Worm (Caenorhabditis elegans) whole organism, L1 larva: ENCODE data around the gene H25P19.1.

Experiments
- C34B4.2 ChIP-seq: sonication (generic microtip); optimal IDR thresholded peaks from 2 replicates; lab custom pipeline; 2017; ENCODE audit warnings: mild to moderate bottlenecking, missing genetic modification characterization, missing compliant biosample characterization
- F16B12.6 ChIP-seq: fragments of 150-350 bp; optimal IDR thresholded peaks from 2 replicates; lab custom pipeline; 2014; ENCODE audit warnings: missing biosample characterization, missing genetic modification characterization
- aha-1 ChIP-seq: fragments of 150-350 bp; optimal IDR thresholded peaks from 2 replicates; lab custom pipeline; 2014; ENCODE audit warnings: missing biosample characterization, missing genetic modification characterization
- ama-1 ChIP-seq: fragments of 150-350 bp; optimal IDR thresholded peaks from 2 replicates; lab custom pipeline; 2014
- blmp-1 ChIP-seq: fragments of 150-350 bp; optimal IDR thresholded peaks from 2 replicates; lab custom pipeline; 2014; ENCODE audit warnings: missing biosample characterization, missing genetic modification characterization
- ceh-63 ChIP-seq: fragments of 200-800 bp; sonication (Bioruptor generic); optimal IDR thresholded peaks from 2 replicates; lab custom pipeline; 2018; ENCODE audit warnings: mild to moderate bottlenecking, missing genetic modification characterization, missing compliant biosample characterization
- ceh-82 ChIP-seq, 3 experiments: fragments of 150-350 bp in 1 of 3; sonication (generic microtip) in 2 of 3; optimal IDR thresholded peaks; 2 replicates each; lab custom pipeline; 2014 to 2017; ENCODE audit warnings: missing biosample characterization in 3 of 3, missing genetic modification characterization in 3 of 3
- ceh-90 ChIP-seq: sonication (generic microtip); optimal IDR thresholded peaks from 2 replicates; lab custom pipeline; 2016; ENCODE audit warnings: missing genetic modification characterization, missing compliant biosample characterization
- dpl-1 ChIP-seq, 3 experiments: fragments of 150-350 bp in 2 of 3; sonication (generic microtip) in 1 of 3; optimal IDR thresholded peaks; 2 replicates each; lab custom pipeline; 2014 to 2017; ENCODE audit warnings: missing biosample characterization in 3 of 3, missing genetic modification characterization in 3 of 3, missing genetic modification reagents in 3 of 3
- dsc-1 ChIP-seq: sonication (generic microtip); optimal IDR thresholded peaks from 2 replicates; lab custom pipeline; 2016; ENCODE audit warnings: mild to moderate bottlenecking, missing genetic modification characterization, missing compliant biosample characterization
- egl-13 ChIP-seq: sonication (generic microtip); optimal IDR thresholded peaks from 2 replicates; lab custom pipeline; 2016; ENCODE audit warnings: missing genotype, missing genetic modification reagents, missing genetic modification characterization, missing compliant biosample characterization
- ets-5 ChIP-seq: fragments of 200-800 bp; sonication (Bioruptor generic); IDR thresholded peaks from 2 replicates; pipeline ENCODE4 v1.3.6; 2022; ENCODE audit warnings: missing genetic modification characterization, missing compliant biosample characterization
- fkh-10 ChIP-seq: sonication (generic microtip); optimal IDR thresholded peaks from 2 replicates; lab custom pipeline; 2017; ENCODE audit warnings: missing biosample characterization, missing genetic modification reagents, missing genetic modification characterization
- fkh-8 ChIP-seq: sonication (generic microtip); optimal IDR thresholded peaks from 2 replicates; lab custom pipeline; 2016; ENCODE audit warnings: mild to moderate bottlenecking, missing genetic modification characterization, missing compliant biosample characterization
- fos-1 ChIP-seq: fragments of 150-350 bp; optimal IDR thresholded peaks from 2 replicates; lab custom pipeline; 2014; ENCODE audit warnings: missing biosample characterization, missing genetic modification characterization
- hpl-2 ChIP-seq: fragments of 150-350 bp; optimal IDR thresholded peaks from 2 replicates; lab custom pipeline; 2014; ENCODE audit warnings: missing biosample characterization, missing genetic modification reagents, missing genetic modification characterization
- irx-1 ChIP-seq: sonication (generic microtip); optimal IDR thresholded peaks from 2 replicates; lab custom pipeline; 2016; ENCODE audit warnings: missing genetic modification characterization, missing compliant biosample characterization
- isw-1 ChIP-seq: fragments of 200-800 bp; sonication (Bioruptor generic); IDR thresholded peaks from 2 replicates; pipeline ENCODE4 v1.3.6; 2022; ENCODE audit warnings: missing genetic modification characterization, missing compliant biosample characterization
- jun-1 ChIP-seq: fragments of 150-350 bp; optimal IDR thresholded peaks from 2 replicates; lab custom pipeline; 2014; ENCODE audit warnings: missing biosample characterization, missing genetic modification reagents, missing genetic modification characterization
- lin-15B ChIP-seq: fragments of 150-350 bp; sonication (generic microtip); optimal IDR thresholded peaks from 3 replicates; lab custom pipeline; 2014; ENCODE audit warnings: missing biosample characterization, missing genetic modification characterization
- lin-39 ChIP-seq: fragments of 150-350 bp; optimal IDR thresholded peaks from 2 replicates; lab custom pipeline; 2014; ENCODE audit warnings: missing biosample characterization, missing genetic modification reagents, missing genetic modification characterization
- lir-3 ChIP-seq: sonication (generic microtip); optimal IDR thresholded peaks from 2 replicates; lab custom pipeline; 2016; ENCODE audit warnings: mild to moderate bottlenecking, missing genetic modification characterization, moderate library complexity, missing compliant biosample characterization; ENCODE audit not compliant: poor library complexity
- lsy-2 ChIP-seq, 2 experiments: fragments of 150-350 bp; optimal IDR thresholded peaks; 2 replicates each; lab custom pipeline; 2014; ENCODE audit warnings: missing biosample characterization in 2 of 2, missing genetic modification characterization in 2 of 2
- mab-9 ChIP-seq: fragments of 200-800 bp; sonication (Bioruptor generic); IDR thresholded peaks from 2 replicates; pipeline ENCODE4 v1.3.6; 2022; ENCODE audit warnings: missing genetic modification reagents, missing genetic modification characterization, missing compliant biosample characterization
- mdl-1 ChIP-seq, 2 experiments: fragments of 150-350 bp; optimal IDR thresholded peaks; 2 replicates each; lab custom pipeline; 2014 to 2017; ENCODE audit warnings: missing biosample characterization in 2 of 2, missing genetic modification characterization in 2 of 2, inconsistent platforms in 1 of 2
- mep-1 ChIP-seq: fragments of 150-350 bp; optimal IDR thresholded peaks from 2 replicates; lab custom pipeline; 2014; ENCODE audit warnings: missing biosample characterization, missing genetic modification characterization
- nhr-12 ChIP-seq: sonication (generic microtip); optimal IDR thresholded peaks from 2 replicates; lab custom pipeline; 2017; ENCODE audit warnings: missing biosample characterization, missing genetic modification characterization
- nhr-19 ChIP-seq: fragments of 200-800 bp; sonication (Bioruptor generic); conservative IDR thresholded peaks from 2 replicates; pipeline ENCODE4 v1.3.6; 2022; ENCODE audit warnings: missing genetic modification characterization, missing compliant biosample characterization
- nhr-20 ChIP-seq: sonication (generic microtip); optimal IDR thresholded peaks from 2 replicates; lab custom pipeline; 2016; ENCODE audit warnings: mild to moderate bottlenecking, missing genetic modification characterization, missing compliant biosample characterization
- nhr-28 ChIP-seq: fragments of 150-350 bp; optimal IDR thresholded peaks from 2 replicates; lab custom pipeline; 2014; ENCODE audit warnings: missing biosample characterization, missing genetic modification characterization
- nhr-47 ChIP-seq: sonication (generic microtip); optimal IDR thresholded peaks from 2 replicates; lab custom pipeline; 2016; ENCODE audit warnings: mild to moderate bottlenecking, missing genetic modification characterization, moderate library complexity, missing compliant biosample characterization
- nhr-71 ChIP-seq: sonication (generic microtip); optimal IDR thresholded peaks from 2 replicates; lab custom pipeline; 2016; ENCODE audit warnings: mild to moderate bottlenecking, missing genetic modification characterization, moderate library complexity, missing compliant biosample characterization
- nhr-85 ChIP-seq: sonication (generic microtip); peaks from one replicate; lab custom pipeline; 2016; ENCODE audit warnings: missing genetic modification characterization, inconsistent platforms, missing compliant biosample characterization
- nhr-90 ChIP-seq: sonication (generic microtip); optimal IDR thresholded peaks from 2 replicates; lab custom pipeline; 2016; ENCODE audit warnings: mild to moderate bottlenecking, missing genetic modification characterization, missing compliant biosample characterization; ENCODE audit not compliant: poor library complexity
- pag-3 ChIP-seq: sonication (generic microtip); optimal IDR thresholded peaks from 2 replicates; lab custom pipeline; 2017; ENCODE audit warnings: missing genetic modification characterization, mild to moderate bottlenecking, missing compliant biosample characterization, antibody characterized with exemption, borderline replicate concordance; ENCODE audit not compliant: insufficient read depth
- pax-3 ChIP-seq: fragments of 200-800 bp; sonication (Bioruptor generic); optimal IDR thresholded peaks from 2 replicates; lab custom pipeline; 2018; ENCODE audit warnings: mild to moderate bottlenecking, missing genetic modification characterization, moderate library complexity, missing compliant biosample characterization
- pqm-1 ChIP-seq: sonication (generic microtip); optimal IDR thresholded peaks from 3 replicates; lab custom pipeline; 2017; ENCODE audit warnings: missing biosample characterization, missing genetic modification characterization
- rnt-1 ChIP-seq: sonication (generic microtip); optimal IDR thresholded peaks from 2 replicates; lab custom pipeline; 2016; ENCODE audit warnings: mild to moderate bottlenecking, missing genetic modification characterization, moderate library complexity, missing compliant biosample characterization
- snpc-4 ChIP-seq: fragments of 150-350 bp; optimal IDR thresholded peaks from 2 replicates; lab custom pipeline; 2014; ENCODE audit warnings: missing biosample characterization, missing genetic modification characterization
- sox-4 ChIP-seq: sonication (generic microtip); optimal IDR thresholded peaks from 2 replicates; lab custom pipeline; 2016; ENCODE audit warnings: missing genetic modification characterization, missing compliant biosample characterization
- sptf-1 ChIP-seq: fragments of 150-350 bp; optimal IDR thresholded peaks from 2 replicates; lab custom pipeline; 2014; ENCODE audit warnings: missing biosample characterization, missing genetic modification characterization
- sup-37 ChIP-seq: fragments of 200-800 bp; sonication (Bioruptor generic); optimal IDR thresholded peaks from 2 replicates; lab custom pipeline; 2018; ENCODE audit warnings: mild to moderate bottlenecking, missing genetic modification characterization, missing compliant biosample characterization
- swsn-7 ChIP-seq: sonication (generic microtip); optimal IDR thresholded peaks from 2 replicates; lab custom pipeline; 2016; ENCODE audit warnings: missing genetic modification characterization, missing compliant biosample characterization
- unc-130 ChIP-seq: fragments of 150-350 bp; optimal IDR thresholded peaks from 2 replicates; lab custom pipeline; 2017; ENCODE audit warnings: missing biosample characterization, missing genetic modification characterization, inconsistent platforms
- unc-30 ChIP-seq: sonication (generic microtip); optimal IDR thresholded peaks from 2 replicates; lab custom pipeline; 2017; ENCODE audit warnings: missing biosample characterization, missing genetic modification characterization
- unc-62 ChIP-seq: fragments of 150-350 bp; optimal IDR thresholded peaks from 2 replicates; lab custom pipeline; 2014; ENCODE audit warnings: missing biosample characterization, missing genetic modification reagents, missing genetic modification characterization
- unc-86 ChIP-seq: sonication (generic microtip); optimal IDR thresholded peaks from 2 replicates; lab custom pipeline; 2016; ENCODE audit warnings: missing genetic modification characterization, missing compliant biosample characterization
- xbp-1 ChIP-seq: sonication (generic microtip); optimal IDR thresholded peaks from 2 replicates; lab custom pipeline; 2016; ENCODE audit warnings: missing genetic modification characterization, missing compliant biosample characterization
- ztf-4 ChIP-seq: fragments of 150-350 bp; optimal IDR thresholded peaks from 2 replicates; lab custom pipeline; 2014; ENCODE audit warnings: missing biosample characterization, missing genetic modification characterization

The H25P19.1 gene

ce11 chrV:727484-728351 lies 40.2 kb downstream of the H25P19.1 start, which contains the start of the genes icl-1 and srh-2 (continued):
- peak; percentile 92 for TF ChIP-seq nhr-85 (tag; lab: Kevin White, UChicago)
- TF ChIP-seq blmp-1 = peak; percentile 17
- peak; percentile 41 for TF ChIP-seq pag-3
- peak; percentile 23 for TF ChIP-seq fos-1 (tag; lab: Kevin White, UChicago)
- no peak for TF ChIP-seq ceh-82 (tag; optimal IDR thresholded peaks at IDR 0.05; lab: Kevin White, UChicago)
- TF ChIP-seq lin-39 = peak; percentile 46
- no peak for TF ChIP-seq unc-30
- peak; percentile 14 for TF ChIP-seq ztf-4
- TF ChIP-seq nhr-28 (tag; lab: Kevin White, UChicago) = no peak
- peak in 1 of 2 experiments; percentile 85 for TF ChIP-seq mdl-1 (tag; optimal IDR thresholded peaks at IDR 0.05; lab: Kevin White, UChicago)
- TF ChIP-seq dsc-1 (tag; lab: Kevin White, UChicago) = no peak
- no peak for TF ChIP-seq C34B4.2 (tag; lab: Kevin White, UChicago)
- TF ChIP-seq, all 84 proteins: peak for 43

ce11 chrV:728822-729493 lies 41.5 kb downstream of the H25P19.1 start:
- TF ChIP-seq F16B12.6 (tag; lab: Kevin White, UChicago) (no peak), lir-3 (tag; lab: Kevin White, UChicago) (peak; percentile 81), nhr-47 (peak; percentile 57), sup-37 (GFP tag; lab: Kevin White, UChicago) (peak; percentile 40), unc-130 (peak; percentile 68), pax-3 (tag; lab: Kevin White, UChicago) (no peak), irx-1 (tag; lab: Kevin White, UChicago) (peak; percentile 28), snpc-4 (no peak), nhr-71 (tag; lab: Kevin White, UChicago) (peak; percentile 96), swsn-7 (tag; lab: Kevin White, UChicago) (peak; percentile 39), sox-4 (tag; lab: Kevin White, UChicago) (no peak), ama-1 (lab: Kevin White, UChicago) (peak; percentile 79), rnt-1 (peak; percentile 80), mep-1 (peak; percentile 47), isw-1 (GFP tag; lab: Robert Waterston, UW) (no peak), aha-1 (tag; lab: Kevin White, UChicago) (no peak), nhr-90 (tag; lab: Kevin White, UChicago) (peak; percentile 62), ceh-82 (tag; optimal IDR thresholded peaks at IDR 0.05; lab: Kevin White, UChicago) (no peak), fos-1 (tag; lab: Kevin White, UChicago) (no peak), pqm-1 (tag; lab: Kevin White, UChicago) (no peak), fkh-10 (GFP tag; lab: Kevin White, UChicago) (no peak), egl-13 (tag; lab: Kevin White, UChicago) (no peak), lin-15B (tag; lab: Kevin White, UChicago) (no peak), nhr-20 (tag; lab: Kevin White, UChicago) (peak; percentile 84), fkh-8 (tag; lab: Kevin White, UChicago) (no peak), nhr-85 (tag; lab: Kevin White, UChicago) (peak; percentile 75), dpl-1 (GFP tag; optimal IDR thresholded peaks at IDR 0.05; lab: Kevin White, UChicago) (peak in 2 of 3 experiments; percentile 8 to 34), ceh-63 (GFP tag; lab: Kevin White, UChicago) (no peak), lin-39 (no peak), nhr-12 (tag; lab: Kevin White, UChicago) (no peak), mab-9 (GFP tag; lab: Robert Waterston, UW) (no peak), ztf-4 (peak; percentile 76), ets-5 (GFP tag; lab: Robert Waterston, UW) (no peak), hpl-2 (GFP tag; lab: Kevin White, UChicago) (no peak), unc-86 (no peak), xbp-1 (tag; lab: Kevin White, UChicago) (peak; percentile 44), nhr-19 (peak; percentile 93), unc-62 (GFP tag; lab: Kevin White, UChicago) (no peak), lsy-2 (tag; optimal IDR thresholded peaks at IDR 0.05; lab: Kevin White, UChicago) (peak; percentile 38 to 62), sptf-1 (tag; lab: Kevin White, UChicago) (no peak), jun-1 (tag; lab: Kevin White, UChicago) (no peak), ceh-90 (tag; lab: Kevin White, UChicago) (no peak)
